Worm (Caenorhabditis elegans) whole organism, mixed stage, embryonic: ENCODE measurements around the gene F46B3.1.

ENCODE experiments used
- M03D4.4 ChIP-seq: sonication (generic microtip); optimal IDR thresholded peaks from 2 replicates; lab custom pipeline; 2017; ENCODE audit warnings: mild to moderate bottlenecking, missing genetic modification characterization, missing compliant biosample characterization
- bed-3 ChIP-seq: fragments of 200-800 bp; sonication (Bioruptor generic); optimal IDR thresholded peaks from 3 replicates; lab custom pipeline; 2018; ENCODE audit warnings: mild to moderate bottlenecking, missing genetic modification characterization, moderate library complexity, missing compliant biosample characterization
- blmp-1 ChIP-seq: fragments of 150-350 bp; optimal IDR thresholded peaks from 2 replicates; lab custom pipeline; 2014; ENCODE audit warnings: missing biosample characterization, missing genetic modification characterization
- ceh-39 ChIP-seq: fragments of 150-350 bp; optimal IDR thresholded peaks from 2 replicates; lab custom pipeline; 2014; ENCODE audit warnings: missing biosample characterization, missing genetic modification characterization
- ceh-43 ChIP-seq: fragments of 200-800 bp; sonication (Bioruptor generic); optimal IDR thresholded peaks from 2 replicates; lab custom pipeline; 2018; ENCODE audit warnings: mild to moderate bottlenecking, missing genetic modification characterization, moderate library complexity, missing compliant biosample characterization
- ceh-83 ChIP-seq: fragments of 200-800 bp; sonication (Bioruptor generic); optimal IDR thresholded peaks from 2 replicates; lab custom pipeline; 2018; ENCODE audit warnings: mild to moderate bottlenecking, missing genetic modification characterization, missing compliant biosample characterization
- ces-1 ChIP-seq: fragments of 150-350 bp; optimal IDR thresholded peaks from 2 replicates; lab custom pipeline; 2014; ENCODE audit warnings: missing biosample characterization, missing genetic modification reagents, missing genetic modification characterization
- cnd-1 ChIP-seq: fragments of 200-800 bp; sonication (Bioruptor generic); optimal IDR thresholded peaks from 2 replicates; lab custom pipeline; 2018; ENCODE audit warnings: mild to moderate bottlenecking, missing genetic modification characterization, missing compliant biosample characterization
- drap-1 ChIP-seq: fragments of 200-800 bp; sonication (Bioruptor generic); optimal IDR thresholded peaks from 3 replicates; lab custom pipeline; 2018; ENCODE audit warnings: mild to moderate bottlenecking, missing genetic modification characterization, missing compliant biosample characterization
- elt-1 ChIP-seq: sonication (generic microtip); optimal IDR thresholded peaks from 2 replicates; lab custom pipeline; 2017; ENCODE audit warnings: missing genetic modification characterization, mild to moderate bottlenecking, missing compliant biosample characterization, antibody characterized with exemption, moderate library complexity, borderline replicate concordance; ENCODE audit not compliant: insufficient read depth
- elt-3 ChIP-seq: fragments of 150-350 bp; optimal IDR thresholded peaks from 2 replicates; lab custom pipeline; 2014; ENCODE audit warnings: missing biosample characterization, missing genetic modification characterization
- flh-1 ChIP-seq: fragments of 200-800 bp; sonication (Bioruptor generic); optimal IDR thresholded peaks from 2 replicates; lab custom pipeline; 2018; ENCODE audit warnings: mild to moderate bottlenecking, missing genetic modification characterization, moderate library complexity, missing compliant biosample characterization
- ham-2 ChIP-seq: fragments of 200-800 bp; sonication (Bioruptor generic); optimal IDR thresholded peaks from 2 replicates; lab custom pipeline; 2018; ENCODE audit warnings: mild to moderate bottlenecking, missing genetic modification characterization, missing compliant biosample characterization
- hlh-1 ChIP-seq: fragments of 150-350 bp; optimal IDR thresholded peaks from 2 replicates; lab custom pipeline; 2014; ENCODE audit warnings: missing biosample characterization, missing genetic modification reagents, missing genetic modification characterization
- lin-13 ChIP-seq: fragments of 150-350 bp; optimal IDR thresholded peaks from 2 replicates; lab custom pipeline; 2014; ENCODE audit warnings: missing biosample characterization, missing genetic modification characterization
- lin-32 ChIP-seq: fragments of 200-800 bp; sonication (Bioruptor generic); optimal IDR thresholded peaks from 2 replicates; lab custom pipeline; 2018; ENCODE audit warnings: mild to moderate bottlenecking, missing genetic modification characterization, missing compliant biosample characterization
- lsy-2 ChIP-seq: fragments of 150-350 bp; optimal IDR thresholded peaks from 2 replicates; lab custom pipeline; 2014; ENCODE audit warnings: missing biosample characterization, missing genetic modification characterization
- mab-5 ChIP-seq: fragments of 150-350 bp; optimal IDR thresholded peaks from 2 replicates; lab custom pipeline; 2014; ENCODE audit warnings: missing biosample characterization, missing genetic modification characterization
- mep-1 ChIP-seq: fragments of 150-350 bp; optimal IDR thresholded peaks from 2 replicates; lab custom pipeline; 2017; ENCODE audit warnings: missing biosample characterization, missing genetic modification reagents, missing genetic modification characterization, inconsistent platforms
- mls-2 ChIP-seq: sonication (generic microtip); optimal IDR thresholded peaks from 2 replicates; lab custom pipeline; 2016; ENCODE audit warnings: mild to moderate bottlenecking, missing genetic modification characterization, moderate library complexity, missing compliant biosample characterization
- nhr-12 ChIP-seq: fragments of 150-350 bp; optimal IDR thresholded peaks from 2 replicates; lab custom pipeline; 2014; ENCODE audit warnings: missing biosample characterization, missing genetic modification characterization
- nhr-2 ChIP-seq: fragments of 150-350 bp; optimal IDR thresholded peaks from 2 replicates; lab custom pipeline; 2014; ENCODE audit warnings: missing biosample characterization, missing genetic modification characterization
- nhr-237 ChIP-seq: fragments of 150-350 bp; optimal IDR thresholded peaks from 2 replicates; lab custom pipeline; 2014; ENCODE audit warnings: missing biosample characterization, missing genetic modification characterization
- nhr-28 ChIP-seq: fragments of 150-350 bp; optimal IDR thresholded peaks from 2 replicates; lab custom pipeline; 2014; ENCODE audit warnings: missing biosample characterization, missing genetic modification characterization
- nhr-76 ChIP-seq: sonication (generic microtip); optimal IDR thresholded peaks from 2 replicates; lab custom pipeline; 2017; ENCODE audit warnings: missing biosample characterization, missing genetic modification characterization
- pha-4 ChIP-seq: fragments of 150-350 bp; optimal IDR thresholded peaks from 2 replicates; lab custom pipeline; 2018; ENCODE audit warnings: missing biosample characterization, missing genetic modification reagents, missing genetic modification characterization
- sem-2 ChIP-seq: fragments of 200-800 bp; sonication (Bioruptor generic); optimal IDR thresholded peaks from 2 replicates; lab custom pipeline; 2018; ENCODE audit warnings: mild to moderate bottlenecking, missing genetic modification characterization, missing compliant biosample characterization
- snpc-4 ChIP-seq: fragments of 150-350 bp; optimal IDR thresholded peaks from 2 replicates; lab custom pipeline; 2014; ENCODE audit warnings: missing biosample characterization, missing genetic modification characterization
- sptf-1 ChIP-seq: sonication (generic microtip); optimal IDR thresholded peaks from 2 replicates; lab custom pipeline; 2017; ENCODE audit warnings: mild to moderate bottlenecking, missing genetic modification characterization, moderate library complexity, missing compliant biosample characterization
- tbx-8 ChIP-seq: fragments of 200-800 bp; sonication (Bioruptor generic); optimal IDR thresholded peaks from 2 replicates; lab custom pipeline; 2018; ENCODE audit warnings: mild to moderate bottlenecking, missing genetic modification characterization, moderate library complexity, missing compliant biosample characterization
- unc-120 ChIP-seq: sonication (generic microtip); optimal IDR thresholded peaks from 2 replicates; lab custom pipeline; 2017; ENCODE audit warnings: missing genetic modification characterization, missing compliant biosample characterization; ENCODE audit not compliant: poor library complexity, severe bottlenecking
- unc-39 ChIP-seq: fragments of 150-350 bp; optimal IDR thresholded peaks from 2 replicates; lab custom pipeline; 2014; ENCODE audit warnings: missing biosample characterization, missing genetic modification characterization
- unc-62 ChIP-seq: fragments of 150-350 bp; optimal IDR thresholded peaks from 2 replicates; lab custom pipeline; 2014; ENCODE audit warnings: missing biosample characterization, missing genetic modification reagents, missing genetic modification characterization
- zip-8 ChIP-seq: fragments of 150-350 bp; optimal IDR thresholded peaks from 2 replicates; lab custom pipeline; 2014; ENCODE audit warnings: missing biosample characterization, missing genetic modification characterization
- ztf-11 ChIP-seq: fragments of 150-350 bp; optimal IDR thresholded peaks from 2 replicates; lab custom pipeline; 2014; ENCODE audit warnings: missing biosample characterization, missing genetic modification characterization

The F46B3.1 gene

DNA sequence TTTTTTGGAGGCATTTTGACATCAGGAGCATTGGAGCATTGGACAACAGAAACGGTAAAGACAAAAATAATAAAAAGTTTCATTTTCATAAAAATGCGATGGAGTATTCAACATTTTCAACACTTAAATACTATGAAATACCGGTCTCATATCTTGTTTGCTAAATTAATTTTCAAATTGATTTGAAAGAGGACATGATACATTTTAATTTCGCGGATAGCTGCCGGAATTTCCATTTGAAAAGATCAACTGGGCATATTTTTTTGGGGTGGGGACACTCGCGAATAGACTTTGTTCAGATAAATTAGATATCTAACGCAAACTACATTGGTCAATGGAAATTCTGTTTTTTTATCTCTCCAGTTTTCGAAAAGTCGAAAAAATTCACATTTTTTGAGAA is 2.2 kb downstream of the F46B3.1 start, which contains the start of gene F26F2.10:
Gene F26F2.10 (minus strand): TSS at position 101 of the 400 bp plus-strand sequence.
- no peak for TF ChIP-seq drap-1 (GFP tag; lab: Kevin White, UChicago)
- no peak for TF ChIP-seq ces-1 (GFP tag; lab: Kevin White, UChicago)
- TF ChIP-seq sem-2 (GFP tag; lab: Kevin White, UChicago), result no peak

DNA sequence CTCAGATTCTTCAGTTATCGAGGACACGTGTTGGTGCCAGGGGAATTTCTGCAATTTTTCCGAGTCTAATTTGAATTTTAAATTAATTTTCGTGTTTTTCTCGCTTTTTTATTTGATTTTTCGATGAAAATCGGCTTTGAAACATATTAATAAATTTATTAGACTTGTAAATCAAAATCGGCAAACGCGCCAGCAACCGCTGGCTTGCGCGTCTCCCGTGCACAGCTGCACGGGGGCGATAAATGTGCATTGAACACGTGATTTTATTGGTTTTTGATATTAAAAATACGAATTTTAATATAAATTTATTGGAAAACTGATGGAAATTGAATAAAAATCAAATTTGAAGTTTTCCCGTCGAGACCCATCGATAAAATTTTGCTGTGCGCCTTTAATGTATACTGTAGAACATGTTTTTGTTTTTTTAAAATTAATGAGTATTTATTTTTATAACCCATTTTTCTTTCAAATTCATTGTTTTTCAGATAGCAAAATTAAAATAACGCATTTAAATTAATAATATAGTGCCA is 16.4 kb downstream of the F46B3.1 start, which contains the start of gene F26F2.7:
Gene F26F2.7 (plus strand): TSS at position 480 of the 530 bp plus-strand sequence.
- TF ChIP-seq elt-3 (tag; lab: Kevin White, UChicago) (no peak), cnd-1 (tag; lab: Kevin White, UChicago) (peak; percentile 48), nhr-2 (tag; lab: Kevin White, UChicago) (no peak), ceh-83 (peak; percentile 61), mab-5 (peak; percentile 45), ham-2 (GFP tag; lab: Kevin White, UChicago) (no peak), ces-1 (GFP tag; lab: Kevin White, UChicago) (peak; percentile 77), mls-2 (tag; lab: Kevin White, UChicago) (peak; percentile 67), sptf-1 (tag; lab: Kevin White, UChicago) (peak; percentile 95), elt-1 (tag; lab: Kevin White, UChicago) (no peak), ztf-11 (no peak), lsy-2 (tag; lab: Kevin White, UChicago) (peak; percentile 57), unc-39 (tag; lab: Kevin White, UChicago) (no peak), ceh-43 (GFP tag; lab: Kevin White, UChicago) (peak; percentile 34), nhr-12 (tag; lab: Kevin White, UChicago) (no peak), nhr-28 (tag; lab: Kevin White, UChicago) (no peak), unc-120 (tag; lab: Kevin White, UChicago) (no peak), blmp-1 (tag; lab: Kevin White, UChicago) (no peak), mep-1 (tag; lab: Kevin White, UChicago) (peak; percentile 74), bed-3 (GFP tag; lab: Kevin White, UChicago) (no peak), pha-4 (tag; lab: Kevin White, UChicago) (peak; percentile 23), lin-13 (tag; lab: Kevin White, UChicago) (peak; percentile 70), unc-62 (no peak), drap-1 (GFP tag; lab: Kevin White, UChicago) (peak; percentile 71), ceh-39 (peak; percentile 12), tbx-8 (GFP tag; lab: Kevin White, UChicago) (no peak), sem-2 (GFP tag; lab: Kevin White, UChicago) (no peak), M03D4.4 (tag; lab: Kevin White, UChicago) (peak; percentile 53), zip-8 (no peak), nhr-237 (tag; lab: Kevin White, UChicago) (no peak), snpc-4 (no peak), flh-1 (GFP tag; lab: Kevin White, UChicago) (no peak), hlh-1 (tag; lab: Kevin White, UChicago) (peak; percentile 23), nhr-76 (tag; lab: Kevin White, UChicago) (no peak), lin-32 (GFP tag; lab: Kevin White, UChicago) (peak; percentile 17)

DNA sequence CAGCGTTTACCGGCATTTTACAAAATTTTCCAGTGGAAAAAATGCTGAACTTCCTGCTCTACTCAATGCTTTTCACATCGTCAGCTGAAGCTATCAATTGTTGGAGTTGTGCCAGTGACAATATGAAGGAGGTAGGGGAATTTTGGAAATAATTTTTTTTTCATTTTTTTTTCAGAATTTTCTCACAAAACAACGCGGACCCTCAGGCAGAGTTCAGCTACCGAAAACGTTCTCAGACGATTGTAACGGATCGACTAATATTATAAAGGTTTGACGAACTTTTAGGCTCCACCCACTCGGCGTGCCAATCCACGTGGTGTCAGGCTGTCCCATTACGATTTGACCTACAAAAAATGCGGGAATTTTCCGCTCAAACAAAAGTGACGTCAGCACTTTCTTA is 17.4 kb downstream of the F46B3.1 start, which contains the start of gene F26F2.8:
Gene F26F2.8 (plus strand): TSS at position 13 of the 400 bp plus-strand sequence.
- TF ChIP-seq zip-8 (no peak), lin-32 (GFP tag; lab: Kevin White, UChicago) (no peak), lsy-2 (tag; lab: Kevin White, UChicago) (no peak), unc-120 (tag; lab: Kevin White, UChicago) (no peak), blmp-1 (tag; lab: Kevin White, UChicago) (no peak), nhr-76 (tag; lab: Kevin White, UChicago) (no peak), drap-1 (GFP tag; lab: Kevin White, UChicago) (no peak), pha-4 (tag; lab: Kevin White, UChicago) (no peak), nhr-237 (tag; lab: Kevin White, UChicago) (no peak), nhr-2 (tag; lab: Kevin White, UChicago) (no peak), flh-1 (GFP tag; lab: Kevin White, UChicago) (no peak), tbx-8 (GFP tag; lab: Kevin White, UChicago) (no peak), unc-62 (no peak), sem-2 (GFP tag; lab: Kevin White, UChicago) (no peak), hlh-1 (tag; lab: Kevin White, UChicago) (no peak), ham-2 (GFP tag; lab: Kevin White, UChicago) (no peak), ceh-83 (no peak), ces-1 (GFP tag; lab: Kevin White, UChicago) (no peak), M03D4.4 (tag; lab: Kevin White, UChicago) (no peak)
